Fruit fly (Drosophila melanogaster): ENCODE measurements around the gene Adk1.

Gene Adk1

DNA sequence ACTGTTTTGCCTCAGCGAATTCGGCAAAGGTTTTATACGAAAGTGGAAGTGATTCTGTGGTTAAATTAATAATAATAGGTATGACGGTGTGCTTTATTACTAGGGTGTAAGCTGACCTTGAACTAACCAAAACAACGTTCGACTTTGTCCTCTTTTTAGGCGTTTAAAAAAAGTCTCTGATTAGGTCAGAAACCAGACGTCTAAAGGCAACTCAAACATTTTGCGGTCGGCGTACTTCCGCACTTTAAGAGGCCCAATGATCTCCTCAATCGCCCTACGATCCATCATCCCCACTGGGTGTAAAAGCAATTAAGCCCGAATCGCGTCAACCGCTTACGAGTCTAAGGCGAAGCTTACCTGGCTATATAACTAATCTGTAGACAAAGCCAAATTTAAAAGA is 41.4 kb downstream of the Adk1 start, which contains the start of gene Cyp313a3:
Gene Cyp313a3 (minus strand): TSS at position 101 of the 400 bp plus-strand sequence.
- TF ChIP-seq knrl (GFP tag; IDR thresholded peaks at IDR 0.05; ENCODE audit: partially characterized antibody) (0 out of 3 replicates have a peak, but pooled peaks have one; percentile 6), CG17612 (GFP tag; IDR thresholded peaks at IDR 0.05) (no peak), otp (GFP tag; IDR thresholded peaks at IDR 0.05) (no peak), oc (tag; optimal IDR thresholded peaks at IDR 0.05) (peak; percentile 1)

DNA sequence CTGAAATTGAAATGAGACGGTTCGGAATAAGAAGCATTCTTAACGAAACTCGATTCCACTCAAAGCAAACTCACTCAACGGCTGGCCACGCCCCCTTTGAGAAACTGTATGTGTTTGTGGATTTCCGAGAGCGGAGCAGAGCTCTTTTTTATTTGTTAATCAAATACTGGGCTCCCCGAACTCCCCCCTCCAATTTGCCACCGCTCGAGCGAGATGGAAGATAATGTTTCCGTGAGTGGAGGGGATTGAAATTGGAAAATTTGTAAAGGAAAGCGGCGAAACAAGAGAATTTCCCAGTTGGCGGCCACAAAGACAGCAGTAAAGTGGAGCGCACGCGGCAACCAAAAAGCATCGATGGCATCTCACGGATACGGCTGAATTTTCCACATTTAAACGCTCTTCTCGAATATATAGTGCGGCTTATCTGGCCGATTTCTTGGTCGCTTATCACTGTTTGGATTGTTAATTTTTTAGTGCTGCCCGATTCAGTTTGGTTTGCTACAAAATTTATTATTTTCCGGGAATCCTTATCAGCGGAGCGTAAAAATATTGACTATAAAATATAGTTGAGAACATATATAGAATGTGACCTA is 46.8 kb downstream of the Adk1 start:
- TF ChIP-seq D19A (tag; optimal IDR thresholded peaks at IDR 0.05) (no peak), Hr78 (GFP tag; optimal IDR thresholded peaks at IDR 0.05) (peak in 1 of 2 experiments; percentile 62), chm (GFP tag; IDR thresholded peaks at IDR 0.05) (peak; percentile 60; the same call in 1 of the 2 replicates), Nf-YB (GFP tag; optimal IDR thresholded peaks at IDR 0.05) (peak; percentile 98), gsb-n (tag; optimal IDR thresholded peaks at IDR 0.05) (peak; percentile 13), Vsx1 (GFP tag; optimal IDR thresholded peaks at IDR 0.05) (peak; percentile 2), z (GFP tag; IDR thresholded peaks at IDR 0.05) (peak; percentile 99), vvl (GFP tag; IDR thresholded peaks at IDR 0.05) (0 out of 2 replicates have a peak, but pooled peaks have one; percentile 51), Nf-YC (tag; optimal IDR thresholded peaks at IDR 0.05) (peak; percentile 97), Rfx (GFP tag; IDR thresholded peaks at IDR 0.05) (0 out of 2 replicates have a peak, but pooled peaks have one; percentile 9), CG13287 (GFP tag; IDR thresholded peaks at IDR 0.05; ENCODE audit: partially characterized antibody) (peak; percentile 13; the same call in 1 of the 2 replicates), CG7271 (tag; optimal IDR thresholded peaks at IDR 0.05) (no peak), cg (GFP tag; optimal IDR thresholded peaks at IDR 0.05) (peak; percentile 65), CG6175 (GFP tag; IDR thresholded peaks at IDR 0.05) (peak; percentile 22; the same call in 1 of the 3 replicates), Bgb (GFP tag; IDR thresholded peaks at IDR 0.05; ENCODE audit: partially characterized antibody) (peak; percentile 64; the same call in 1 of the 2 replicates), chinmo (GFP tag; IDR thresholded peaks at IDR 0.05; ENCODE audit: partially characterized antibody) (0 out of 4 replicates have a peak, but pooled peaks have one; percentile 77), Adf1 (GFP tag; IDR thresholded peaks at IDR 0.05) (peak; percentile 37; the same call in 1 of the 2 replicates), CG15696 (tag; optimal IDR thresholded peaks at IDR 0.05) (no peak), odd (GFP tag; optimal IDR thresholded peaks at IDR 0.05) (no peak), grn (GFP tag; optimal IDR thresholded peaks at IDR 0.05) (peak; percentile 17), Deaf1 (tag; optimal IDR thresholded peaks at IDR 0.05) (peak; percentile 82), tna (GFP tag; IDR thresholded peaks at IDR 0.05; ENCODE audit: partially characterized antibody) (peak; percentile 27; the same call in 1 of the 2 replicates), sob (GFP tag; IDR thresholded peaks at IDR 0.05) (no peak), CG4360 (GFP tag; IDR thresholded peaks at IDR 0.05) (0 out of 2 replicates have a peak, but pooled peaks have one; percentile 8), jing (GFP tag; optimal IDR thresholded peaks at IDR 0.05) (peak; percentile 79), Trl (optimal IDR thresholded peaks at IDR 0.05) (peak; percentile 59 to 69), Trl (GFP tag; optimal IDR thresholded peaks at IDR 0.05) (no peak), BtbVII (GFP tag; optimal IDR thresholded peaks at IDR 0.05) (no peak), CG18599 (GFP tag; optimal IDR thresholded peaks at IDR 0.05) (no peak), zen2 (GFP tag; IDR thresholded peaks at IDR 0.05; ENCODE audit: partially characterized antibody) (peak; percentile 27; the same call in 1 of the 3 replicates), Opbp (GFP tag; IDR thresholded peaks at IDR 0.05; ENCODE audit: partially characterized antibody) (0 out of 3 replicates have a peak, but pooled peaks have one; percentile 10), amos (GFP tag; IDR thresholded peaks at IDR 0.05; ENCODE audit: partially characterized antibody) (peak; percentile 52; the same call in 1 of the 2 replicates), eyg (GFP tag; optimal IDR thresholded peaks at IDR 0.05) (no peak), CG34376 (GFP tag; optimal IDR thresholded peaks at IDR 0.05) (peak; percentile 76), Jarid2 (GFP tag; optimal IDR thresholded peaks at IDR 0.05) (peak; percentile 84), CG1832 (GFP tag; optimal IDR thresholded peaks at IDR 0.05) (peak; percentile 78), croc (GFP tag; conservative IDR thresholded peaks at IDR 0.05) (no peak), CG2199 (GFP tag; IDR thresholded peaks at IDR 0.05) (peak; percentile 87; the same call in 2 of the 3 replicates), CTCF (GFP tag; optimal IDR thresholded peaks at IDR 0.05) (peak; percentile 36), otp (GFP tag; IDR thresholded peaks at IDR 0.05) (peak; percentile 58; the same call in 1 of the 3 replicates), CG1603 (tag; optimal IDR thresholded peaks at IDR 0.05) (peak; percentile 10), bbx (GFP tag; IDR thresholded peaks at IDR 0.05; ENCODE audit: partially characterized antibody) (peak; percentile 57; the same call in 1 of the 2 replicates), sens (GFP tag) (peak; percentile 51)

Data from whole organism, embryonic.